Worm (Caenorhabditis elegans): ENCODE data around the gene rund-1.

ce11 chrX:621190-621589, 40.4 kb downstream of the rund-1 start, which contains the start of gene unc-96:
- TF ChIP-seq repo-1 (tag; optimal IDR thresholded peaks at IDR 0.05) (no peak), pbrm-1 (GFP tag; IDR thresholded peaks at IDR 0.05) (no peak), attf-6 (GFP tag; IDR thresholded peaks at IDR 0.05) (no peak), cebp-1 (GFP tag; IDR thresholded peaks at IDR 0.05) (peak; percentile 67), cebp-1 (tag; optimal IDR thresholded peaks at IDR 0.05) (no peak)

All from whole organism, young adult.